Worm (Caenorhabditis elegans): ENCODE measurements around the gene spp-2.

spp-2 gene

ce11 chrX:7314564-7314963 lies 2.1 kb downstream of the spp-2 start:
- TF ChIP-seq nhr-90 (tag; optimal IDR thresholded peaks at IDR 0.05; ENCODE audit: poor library complexity) (no peak), F16B12.6 (tag; optimal IDR thresholded peaks at IDR 0.05) (no peak), aha-1 (tag; optimal IDR thresholded peaks at IDR 0.05) (no peak), unc-86 (tag; optimal IDR thresholded peaks at IDR 0.05) (no peak), elt-2 (tag; optimal IDR thresholded peaks at IDR 0.05) (peak; percentile 40), efl-1 (optimal IDR thresholded peaks at IDR 0.05) (no peak), efl-1 (GFP tag; optimal IDR thresholded peaks at IDR 0.05 in 1 of 2) (peak in 1 of 2 experiments; percentile 16), nhr-11 (tag; optimal IDR thresholded peaks at IDR 0.05) (no peak)

DNA sequence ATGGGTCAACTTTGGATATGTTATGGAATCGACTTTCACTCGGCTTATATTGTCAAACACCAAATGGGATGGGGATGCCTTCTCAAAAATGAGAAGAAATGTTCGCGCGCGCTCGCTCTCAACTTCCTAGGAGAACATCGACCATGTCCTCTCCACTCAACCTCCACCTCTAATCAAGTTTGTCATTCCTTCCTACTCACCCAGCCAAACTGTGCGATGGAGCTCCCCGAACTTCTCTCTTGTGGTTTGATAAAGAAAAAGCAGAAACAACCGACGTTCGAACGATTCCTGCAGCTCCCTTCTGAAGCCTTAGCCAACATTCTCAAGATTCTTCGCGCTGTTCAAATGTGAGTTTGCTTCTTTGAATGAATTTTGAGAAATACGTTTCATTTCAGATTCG lies 3.4 kb downstream of the spp-2 start:
- TF ChIP-seq lir-3 (tag; optimal IDR thresholded peaks at IDR 0.05; ENCODE audit: poor library complexity) (no peak), fos-1 (tag; optimal IDR thresholded peaks at IDR 0.05) (no peak), hlh-17 (GFP tag; optimal IDR thresholded peaks at IDR 0.05; ENCODE audit: borderline replicate concordance) (no peak), ceh-82 (tag; optimal IDR thresholded peaks at IDR 0.05) (no peak), fkh-4 (tag; optimal IDR thresholded peaks at IDR 0.05; ENCODE audit: borderline replicate concordance) (no peak), vab-15 (tag; optimal IDR thresholded peaks at IDR 0.05) (no peak), alr-1 (tag; optimal IDR thresholded peaks at IDR 0.05; ENCODE audit: borderline replicate concordance) (no peak), ceh-88 (GFP tag; IDR thresholded peaks at IDR 0.05) (no peak), ceh-8 (GFP tag; optimal IDR thresholded peaks at IDR 0.05) (no peak), lsy-2 (tag; optimal IDR thresholded peaks at IDR 0.05) (no peak), nhr-71 (tag; optimal IDR thresholded peaks at IDR 0.05) (no peak), ceh-90 (tag; optimal IDR thresholded peaks at IDR 0.05) (no peak)

ce11 chrX:7311870-7312269 lies 4.7 kb downstream of the spp-2 start:
- no peak for TF ChIP-seq alr-1 (tag; optimal IDR thresholded peaks at IDR 0.05; ENCODE audit: borderline replicate concordance)
- no peak for TF ChIP-seq C16A3.4 (tag; optimal IDR thresholded peaks at IDR 0.05)
- no peak for TF ChIP-seq unc-86 (tag; optimal IDR thresholded peaks at IDR 0.05)
- no peak for TF ChIP-seq snpc-4 (tag; optimal IDR thresholded peaks at IDR 0.05)
- no peak for TF ChIP-seq nhr-84 (tag; optimal IDR thresholded peaks at IDR 0.05)
- TF ChIP-seq ztf-11 (tag; optimal IDR thresholded peaks at IDR 0.05) = no peak

- TF ChIP-seq aly-2 (tag; optimal IDR thresholded peaks at IDR 0.05) = no peak
- peak; percentile 49 for TF ChIP-seq nhr-85 (tag)
- TF ChIP-seq rnt-1 (tag; optimal IDR thresholded peaks at IDR 0.05) = peak; percentile 23
- TF ChIP-seq snu-23 (GFP tag; optimal IDR thresholded peaks at IDR 0.05) = peak; percentile 4
- TF ChIP-seq nhr-20 (tag; optimal IDR thresholded peaks at IDR 0.05) = peak; percentile 20
- TF ChIP-seq pax-3 (tag; optimal IDR thresholded peaks at IDR 0.05) = no peak
- no peak for TF ChIP-seq lin-35 (GFP tag; optimal IDR thresholded peaks at IDR 0.05)
- peak; percentile 16 for TF ChIP-seq lin-14 (GFP tag; optimal IDR thresholded peaks at IDR 0.05)
Observed at ce11 chrX:7309775-7310174, 6.8 kb downstream of the spp-2 start, which contains the start of the genes his-38 and his-40. his-38 (minus strand) TSS chrX:7309875. his-40 (plus strand) TSS chrX:7310110.

DNA sequence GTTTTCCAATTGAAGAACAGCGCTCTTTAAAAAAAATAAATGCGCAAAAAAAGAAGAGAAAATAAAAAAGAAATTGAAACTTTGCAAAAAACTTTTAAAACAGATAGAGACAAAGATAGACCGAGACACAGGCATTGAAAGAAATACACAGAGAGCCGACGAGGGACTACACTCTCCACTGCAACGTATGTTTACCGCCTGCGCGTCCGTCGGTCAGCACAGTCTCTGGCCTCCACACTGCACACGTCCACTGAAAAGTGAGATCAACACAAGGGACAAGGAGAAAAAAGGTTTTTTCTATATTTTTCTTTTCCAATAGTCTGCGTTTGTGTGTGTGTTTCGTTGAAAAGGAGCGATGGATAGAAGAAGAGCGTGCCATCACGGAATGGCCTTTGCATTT lies 10.2 kb downstream of the spp-2 start:
- TF ChIP-seq nhr-85 (tag) (peak; percentile 80), lin-13 (GFP tag; optimal IDR thresholded peaks at IDR 0.05) (no peak), lin-15B (tag; optimal IDR thresholded peaks at IDR 0.05) (no peak), Y116A8C.19 (tag; optimal IDR thresholded peaks at IDR 0.05; ENCODE audit: borderline replicate concordance) (no peak), efl-3 (GFP tag; optimal IDR thresholded peaks at IDR 0.05) (no peak), unc-98 (GFP tag; IDR thresholded peaks at IDR 0.05) (no peak), ama-1 (optimal IDR thresholded peaks at IDR 0.05) (no peak), lin-39 (tag; optimal IDR thresholded peaks at IDR 0.05) (no peak), nhr-20 (tag; optimal IDR thresholded peaks at IDR 0.05) (peak; percentile 84), lin-14 (GFP tag; optimal IDR thresholded peaks at IDR 0.05) (peak; percentile 97), pqm-1 (tag; optimal IDR thresholded peaks at IDR 0.05) (no peak), grh-1 (GFP tag; IDR thresholded peaks at IDR 0.05) (no peak), hlh-17 (GFP tag; optimal IDR thresholded peaks at IDR 0.05; ENCODE audit: borderline replicate concordance) (no peak), lir-3 (tag; optimal IDR thresholded peaks at IDR 0.05; ENCODE audit: poor library complexity) (peak; percentile 59), fkh-4 (tag; optimal IDR thresholded peaks at IDR 0.05; ENCODE audit: borderline replicate concordance) (no peak), blmp-1 (tag; optimal IDR thresholded peaks at IDR 0.05) (peak; percentile 51), skn-1 (tag; optimal IDR thresholded peaks at IDR 0.05) (peak; percentile 27), ztf-11 (tag; optimal IDR thresholded peaks at IDR 0.05) (no peak), egl-13 (tag; optimal IDR thresholded peaks at IDR 0.05) (no peak), mep-1 (tag; optimal IDR thresholded peaks at IDR 0.05) (peak; percentile 58), ceh-82 (tag; optimal IDR thresholded peaks at IDR 0.05) (peak; percentile 20 to 73 (median 38)), fos-1 (tag; optimal IDR thresholded peaks at IDR 0.05) (no peak), lsy-2 (tag; optimal IDR thresholded peaks at IDR 0.05) (peak; percentile 41 to 66), nhr-84 (tag; optimal IDR thresholded peaks at IDR 0.05) (no peak)
